Worm (Caenorhabditis elegans) whole organism, young adult: Measurements from ENCODE around the gene cdl-1.

Source experiments
- B0336.3 ChIP-seq: fragments of 200-800 bp; sonication (Bioruptor generic); IDR thresholded peaks from 2 replicates; pipeline ENCODE4 v1.3.6; 2022; ENCODE audit warnings: missing genetic modification characterization, missing compliant biosample characterization
- F23B12.7 ChIP-seq: sonication (generic microtip); optimal IDR thresholded peaks from 2 replicates; lab custom pipeline; 2017; ENCODE audit warnings: missing genetic modification characterization, mild to moderate bottlenecking, missing compliant biosample characterization, antibody characterized with exemption, moderate library complexity; ENCODE audit not compliant: insufficient read depth
- T26A5.8 ChIP-seq: sonication (generic microtip); optimal IDR thresholded peaks from 2 replicates; lab custom pipeline; 2016; ENCODE audit warnings: missing genetic modification characterization, missing compliant biosample characterization
- athp-1 ChIP-seq: sonication (generic microtip); optimal IDR thresholded peaks from 2 replicates; lab custom pipeline; 2017; ENCODE audit warnings: mild to moderate bottlenecking, missing genetic modification characterization, missing compliant biosample characterization
- ceh-58 ChIP-seq: fragments of 200-800 bp; sonication (Bioruptor generic); IDR thresholded peaks from 2 replicates; pipeline ENCODE4 v1.3.6; 2022; ENCODE audit warnings: missing genetic modification characterization, missing compliant biosample characterization
- fkh-3 ChIP-seq: sonication (generic microtip); optimal IDR thresholded peaks from 2 replicates; lab custom pipeline; 2016; ENCODE audit warnings: mild to moderate bottlenecking, missing genetic modification characterization, missing compliant biosample characterization
- lir-1 ChIP-seq: fragments of 200-800 bp; sonication (Bioruptor generic); conservative IDR thresholded peaks from 2 replicates; pipeline ENCODE4 v1.3.6; 2022; ENCODE audit warnings: missing genetic modification reagents, missing genetic modification characterization, missing compliant biosample characterization
- madf-3 ChIP-seq: fragments of 200-800 bp; sonication (Bioruptor generic); IDR thresholded peaks from 2 replicates; pipeline ENCODE4 v1.3.6; 2022; ENCODE audit warnings: missing genetic modification reagents, missing genetic modification characterization, missing compliant biosample characterization
- nhr-90 ChIP-seq: sonication (generic microtip); optimal IDR thresholded peaks from 2 replicates; lab custom pipeline; 2016; ENCODE audit warnings: missing genotype, mild to moderate bottlenecking, missing genetic modification characterization, missing compliant biosample characterization
- unc-130 ChIP-seq: sonication (generic microtip); optimal IDR thresholded peaks from 2 replicates; lab custom pipeline; 2016; ENCODE audit warnings: missing genetic modification reagents, missing genetic modification characterization, missing compliant biosample characterization
- unc-62 ChIP-seq: fragments of 150-350 bp; optimal IDR thresholded peaks from 2 replicates; lab custom pipeline; 2014; ENCODE audit warnings: missing biosample characterization, missing genetic modification reagents, missing genetic modification characterization
- ztf-22 ChIP-seq: fragments of 200-800 bp; sonication (Bioruptor generic); optimal IDR thresholded peaks from 2 replicates; lab custom pipeline; 2018; ENCODE audit warnings: mild to moderate bottlenecking, missing genetic modification characterization, moderate library complexity, missing compliant biosample characterization
- ztf-3 ChIP-seq: fragments of 200-800 bp; sonication (Bioruptor generic); optimal IDR thresholded peaks from 2 replicates; lab custom pipeline; 2018; ENCODE audit warnings: mild to moderate bottlenecking, missing genetic modification characterization, missing compliant biosample characterization

DNA sequence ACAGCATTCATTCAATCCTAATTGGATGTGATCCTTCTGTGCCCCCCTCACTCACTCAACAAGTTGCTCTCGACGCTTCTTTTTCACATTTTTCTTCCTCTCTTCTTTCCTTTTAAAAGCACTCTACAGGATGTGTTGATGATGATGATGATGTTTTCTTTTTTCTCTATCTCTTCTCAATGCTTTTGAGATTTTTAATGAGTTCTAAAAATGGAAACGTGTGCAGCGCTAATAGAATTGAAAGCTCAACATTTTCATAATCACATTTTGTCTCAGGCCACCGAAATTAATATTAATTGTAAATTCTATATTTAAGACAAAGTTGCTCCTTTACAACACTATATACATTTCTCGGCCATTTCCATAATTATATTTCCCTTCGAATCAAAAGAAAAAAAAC is 15.0 kb downstream of the cdl-1 start:
- TF ChIP-seq madf-3 (no peak), athp-1 (tag; lab: Kevin White, UChicago) (no peak), unc-62 (GFP tag; lab: Kevin White, UChicago) (no peak), lir-1 (GFP tag; lab: Robert Waterston, UW) (no peak), ztf-3 (GFP tag; lab: Kevin White, UChicago) (no peak), B0336.3 (GFP tag; lab: Robert Waterston, UW) (no peak), ztf-22 (GFP tag; lab: Kevin White, UChicago) (no peak), nhr-90 (no peak), unc-130 (no peak), T26A5.8 (no peak), fkh-3 (no peak), ceh-58 (no peak), F23B12.7 (tag; lab: Kevin White, UChicago) (no peak)
